Worm (Caenorhabditis elegans) whole organism, dauer: ENCODE measurements around the gene ugt-22.
"Not testable (repeated sequence)": the region's sequence is repeated elsewhere in the genome, so short reads cannot be mapped to it uniquely, and the experiment has no call there.

Experiments
- unc-62 ChIP-seq: sonication (generic microtip); optimal IDR thresholded peaks from 2 replicates; lab custom pipeline; 2017; ENCODE audit warnings: missing biosample characterization, missing genetic modification reagents, missing genetic modification characterization

The ugt-22 gene

DNA sequence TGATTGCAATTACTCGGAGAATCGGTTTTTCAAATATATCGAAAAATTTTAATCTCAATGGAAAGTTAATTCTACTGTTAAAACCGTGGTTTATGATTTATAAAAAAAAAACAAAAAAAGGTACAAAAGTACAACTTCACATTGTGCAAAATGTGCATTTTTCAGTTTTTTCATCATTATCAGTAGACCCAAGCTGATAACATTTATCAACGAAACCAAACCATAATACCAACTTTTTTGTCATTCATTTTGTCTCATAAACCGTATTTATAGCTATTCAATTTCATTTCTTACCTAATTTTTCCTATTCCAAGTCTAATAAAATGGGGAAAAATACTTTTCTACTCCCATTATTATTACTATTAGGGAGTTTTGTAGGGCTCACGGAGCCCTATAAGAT, at the start of gene ugt-22:
Gene ugt-22 (plus strand): TSS at position 234 of the 400 bp plus-strand sequence.
- TF ChIP-seq unc-62 (GFP tag; lab: Kevin White, UChicago) = no peak

DNA sequence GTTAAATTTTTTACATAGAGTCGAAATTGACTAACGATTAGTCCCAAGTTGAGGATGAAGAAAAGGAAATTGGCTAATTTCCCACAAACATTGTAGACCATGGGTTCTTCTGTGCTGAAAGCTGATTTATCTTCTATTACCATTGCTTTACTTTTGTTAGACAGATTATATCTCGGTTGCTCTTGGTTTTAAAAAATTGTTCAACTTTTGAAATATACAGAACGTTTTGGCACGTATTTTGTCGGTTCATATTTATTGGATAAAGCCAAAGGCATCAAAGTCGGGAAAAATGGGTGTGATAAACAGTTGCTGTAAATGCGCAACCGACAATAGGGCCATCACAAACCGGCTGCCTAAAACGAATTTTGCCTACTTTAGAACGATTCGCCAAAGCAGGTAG, 47.4 kb upstream of the ugt-22 start, which contains the start of gene tsp-5:
Gene tsp-5 (minus strand): TSS at position 101 of the 400 bp plus-strand sequence.
- TF ChIP-seq unc-62 (GFP tag; lab: Kevin White, UChicago) = no peak

DNA sequence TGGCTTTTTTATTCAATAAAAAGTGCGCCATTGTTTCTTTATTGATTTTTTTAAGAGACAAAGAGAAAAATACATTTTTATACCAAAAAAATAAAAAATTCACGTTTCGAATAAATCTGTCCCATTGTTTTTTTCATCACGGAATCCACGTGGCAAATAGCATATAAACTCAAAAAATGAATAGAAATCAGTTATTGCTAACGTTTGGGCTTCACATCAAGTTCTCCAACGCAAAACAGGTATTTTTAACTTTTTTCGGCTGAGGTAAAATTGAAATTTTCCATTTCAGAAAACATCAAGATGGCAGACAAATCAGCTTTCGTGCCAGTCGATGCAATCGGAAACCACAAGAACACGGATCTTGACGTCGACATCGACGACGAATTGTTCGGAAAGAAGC, 45.7 kb upstream of the ugt-22 start, which contains the start of gene Y45F10B.3:
Gene Y45F10B.3 (plus strand): TSS at position 301 of the 400 bp plus-strand sequence.
- TF ChIP-seq unc-62 (GFP tag; lab: Kevin White, UChicago) = no peak

DNA sequence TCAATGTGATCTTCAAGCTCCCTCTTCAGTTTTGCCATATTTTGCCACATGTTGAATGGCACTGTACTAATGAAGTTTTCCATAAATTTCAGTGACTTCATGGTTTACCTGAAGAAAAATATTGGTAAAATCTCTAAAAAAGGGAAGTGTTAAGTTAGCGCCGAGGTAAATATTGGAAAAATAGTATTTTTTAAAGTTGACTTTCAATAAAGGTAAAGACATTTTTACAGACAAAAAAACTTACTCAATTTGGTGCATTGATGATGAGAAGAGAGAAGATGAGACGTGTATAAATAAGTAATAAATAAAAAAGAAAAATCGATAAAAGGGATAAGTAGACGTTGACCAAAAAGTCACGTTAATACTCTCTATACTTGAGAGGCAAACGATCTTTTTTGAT, 41.2 kb upstream of the ugt-22 start, which contains the start of gene Y45F10B.9:
Gene Y45F10B.9 (minus strand): TSS at position 101 of the 400 bp plus-strand sequence.
- TF ChIP-seq unc-62 (GFP tag; lab: Kevin White, UChicago) = not testable (repeated sequence)

DNA sequence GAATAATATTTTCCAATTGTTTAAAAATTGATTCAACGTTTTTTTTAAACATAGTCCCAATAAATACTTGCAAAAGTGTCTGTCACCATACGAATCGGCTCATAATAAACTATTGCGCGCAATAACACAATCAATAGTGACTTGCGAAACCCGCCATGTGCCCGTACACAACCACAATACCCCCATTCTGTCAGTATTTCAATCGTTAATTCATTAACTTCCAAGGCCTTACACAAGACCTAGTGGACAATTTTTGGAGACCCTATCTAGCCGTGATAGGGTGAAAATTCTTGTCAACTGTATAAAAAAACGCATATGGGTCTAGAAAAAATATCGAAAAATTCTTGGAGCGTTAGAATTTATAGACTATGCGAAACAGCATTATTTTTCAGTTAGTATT, 38.4 kb upstream of the ugt-22 start:
- no peak for TF ChIP-seq unc-62 (GFP tag; lab: Kevin White, UChicago)

DNA sequence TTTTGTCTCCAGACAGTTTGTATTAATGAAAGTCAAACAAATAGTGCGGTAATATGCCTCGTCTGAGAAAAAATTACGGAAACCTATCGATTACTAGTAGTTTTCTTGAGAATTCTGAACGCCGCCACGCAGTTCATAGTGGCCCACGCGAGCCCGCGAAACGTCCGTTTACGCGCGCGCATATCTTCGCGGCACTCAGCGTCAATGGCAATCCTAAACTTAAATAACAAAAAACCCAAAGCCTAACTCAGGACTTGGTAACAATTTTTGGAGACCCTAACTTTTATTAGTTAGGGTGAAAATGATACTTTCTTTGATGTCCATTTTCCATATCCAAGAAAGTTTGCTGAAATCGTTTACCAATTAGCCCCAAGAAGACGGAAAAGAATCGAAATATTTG, 37.6 kb upstream of the ugt-22 start:
- TF ChIP-seq unc-62 (GFP tag; lab: Kevin White, UChicago) = no peak

DNA sequence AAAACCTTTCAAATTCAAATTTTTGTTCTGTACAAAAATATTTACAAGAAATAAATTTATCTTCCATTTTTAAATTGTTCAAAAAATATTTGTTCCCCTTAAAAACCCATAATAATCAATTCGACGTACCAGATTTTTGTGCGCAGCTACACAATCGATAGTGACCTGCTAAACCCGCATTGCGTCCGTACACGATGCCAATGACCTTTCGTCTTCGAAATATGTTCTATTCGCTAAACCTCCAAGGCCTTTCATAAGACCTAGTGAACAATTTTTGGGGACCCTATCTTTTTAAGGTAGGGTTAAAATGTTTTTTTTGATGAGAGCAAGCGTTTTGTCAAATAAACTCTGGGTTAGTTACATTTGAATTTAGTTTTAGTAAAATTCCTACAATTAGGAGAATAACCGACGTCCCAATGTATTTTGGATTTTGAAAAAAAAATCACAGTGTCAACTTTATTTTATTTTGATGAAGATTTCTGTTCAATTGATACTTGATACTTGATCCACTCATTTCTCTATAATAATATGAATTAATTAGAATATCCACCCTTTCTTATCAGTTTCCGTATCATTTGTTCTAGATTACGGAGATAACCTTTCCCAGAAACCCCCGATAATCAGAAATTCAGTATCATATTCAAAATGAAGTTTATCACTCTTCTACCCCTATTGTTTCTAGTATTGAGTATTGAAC, 36.9 kb upstream of the ugt-22 start, which contains the start of gene Y45F10B.59:
Gene Y45F10B.59 (plus strand): TSS at position 647 of the 697 bp plus-strand sequence.
- no peak for TF ChIP-seq unc-62 (GFP tag; lab: Kevin White, UChicago)

DNA sequence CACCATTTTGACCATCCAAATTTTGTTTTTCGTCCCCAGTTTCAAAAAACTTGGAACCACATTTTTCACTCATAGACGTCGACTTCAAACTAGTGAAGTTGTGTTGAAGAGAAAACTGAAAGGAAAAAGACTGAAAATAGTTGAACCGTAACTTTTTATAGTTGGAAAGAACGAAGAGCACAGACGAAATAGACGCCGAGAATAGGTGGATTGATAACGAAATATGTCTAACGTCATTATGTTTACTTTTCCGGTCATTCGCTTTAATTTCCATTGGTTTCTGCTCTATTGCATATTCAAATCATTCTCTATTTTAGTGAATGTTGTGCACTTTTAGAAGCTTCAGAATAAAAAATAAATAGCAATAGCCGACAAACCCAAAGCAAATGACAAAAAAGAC, 29.3 kb upstream of the ugt-22 start, which contains the start of gene C08F11.13:
Gene C08F11.13 (minus strand): TSS at position 138 of the 400 bp plus-strand sequence.
- TF ChIP-seq unc-62 (GFP tag; lab: Kevin White, UChicago) = no peak

DNA sequence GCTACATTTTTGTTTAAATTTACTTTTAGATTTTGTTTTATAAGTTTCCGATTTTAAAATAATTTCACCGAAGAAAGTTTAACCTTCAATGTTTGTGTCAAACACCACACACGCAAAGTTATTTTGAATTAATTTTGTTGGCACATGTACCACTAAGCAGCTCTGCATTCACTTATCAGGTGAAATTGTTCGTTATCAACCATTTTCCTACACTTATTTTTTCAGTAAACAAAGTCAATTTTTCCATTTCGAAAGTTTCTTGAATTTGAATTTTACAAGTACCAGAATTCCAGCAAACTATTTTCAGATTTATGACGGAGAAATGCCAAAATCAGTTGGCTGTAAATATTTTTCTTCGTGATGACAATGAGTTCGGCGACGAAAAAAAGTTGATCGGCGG, 19.9 kb upstream of the ugt-22 start, which contains the start of gene C08F11.3:
Gene C08F11.3 (plus strand): TSS at position 301 of the 400 bp plus-strand sequence.
- TF ChIP-seq unc-62 (GFP tag; lab: Kevin White, UChicago) = no peak

DNA sequence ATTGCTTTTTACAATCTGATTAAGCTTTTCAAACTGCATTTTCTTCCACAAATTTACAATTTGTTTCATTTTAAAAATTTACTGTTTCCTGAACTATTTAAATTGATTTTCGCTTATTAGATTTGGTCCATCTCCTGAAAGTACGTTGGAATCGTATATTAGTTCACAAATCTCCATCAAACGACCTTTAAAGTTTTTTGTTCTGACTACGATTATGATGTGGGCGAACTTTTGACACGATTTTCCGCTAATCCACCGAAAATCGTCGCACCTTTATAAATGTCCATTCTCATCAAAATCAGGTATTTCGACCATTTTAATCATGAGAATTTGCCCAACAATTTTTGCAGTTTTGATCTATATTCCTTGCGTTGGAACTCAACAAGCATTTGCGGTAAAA, 15.5 kb upstream of the ugt-22 start, which contains the start of gene C08F11.1:
Gene C08F11.1 (plus strand): TSS at position 301 of the 400 bp plus-strand sequence.
- TF ChIP-seq unc-62 (GFP tag; lab: Kevin White, UChicago) = no peak

DNA sequence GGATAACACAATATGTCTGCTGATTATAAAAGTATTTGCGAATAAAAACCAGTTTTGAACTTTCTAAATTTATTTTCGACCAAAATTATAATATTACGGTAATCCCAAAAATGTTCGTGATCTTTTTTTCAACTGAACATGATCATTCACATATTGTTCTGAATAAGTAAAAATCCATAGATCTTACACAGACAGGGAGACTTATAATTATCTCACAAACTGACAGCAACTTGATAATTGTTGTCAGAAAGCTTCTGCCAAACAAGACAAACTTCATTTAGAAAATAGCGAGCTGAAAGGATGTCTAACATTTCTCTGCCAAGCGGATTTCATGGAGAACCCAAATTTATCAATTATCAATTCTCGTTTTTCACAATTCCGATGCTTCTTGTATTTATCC, 12.6 kb upstream of the ugt-22 start, which contains the start of gene sru-21:
Gene sru-21 (plus strand): TSS at position 301 of the 400 bp plus-strand sequence.
- no peak for TF ChIP-seq unc-62 (GFP tag; lab: Kevin White, UChicago)

DNA sequence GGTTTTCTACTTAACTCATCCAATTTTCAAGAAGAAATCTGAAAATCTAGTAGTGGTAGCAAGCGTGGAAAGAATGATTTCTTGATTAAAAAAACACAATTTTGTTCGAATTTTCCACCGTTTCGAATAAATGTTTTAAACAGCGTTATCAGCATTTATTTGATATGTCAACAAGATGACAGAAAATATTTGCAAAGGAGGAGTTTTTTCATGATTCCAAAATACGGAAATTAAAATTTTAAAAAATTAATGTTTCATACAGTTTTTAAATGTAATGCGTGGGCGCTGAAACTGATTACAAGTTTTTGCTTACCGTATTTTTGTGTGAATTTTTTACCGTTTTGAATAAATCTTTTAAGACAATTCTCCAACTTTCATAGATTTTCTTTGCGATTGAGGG, 6.4 kb upstream of the ugt-22 start:
- TF ChIP-seq unc-62 (GFP tag; lab: Kevin White, UChicago) = no peak

DNA sequence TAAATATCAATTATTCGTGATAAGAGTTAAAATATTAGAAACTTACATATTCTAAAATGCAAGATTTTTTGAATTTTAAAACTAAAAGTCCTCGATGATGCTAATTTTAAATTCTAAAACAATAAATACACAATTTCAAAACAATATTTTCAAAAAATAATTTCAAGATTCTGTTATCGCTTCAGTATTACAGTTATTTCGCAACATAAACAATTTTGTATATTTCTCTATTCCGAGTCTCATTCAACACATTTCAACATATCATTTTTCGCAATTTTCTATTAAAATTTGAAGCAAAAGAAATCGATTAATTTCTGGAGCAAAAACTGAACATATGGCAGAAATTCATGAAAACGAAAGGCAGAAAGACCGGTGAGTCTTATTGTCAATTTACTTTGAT, 5.9 kb upstream of the ugt-22 start, which contains the start of gene fbxa-98:
Gene fbxa-98 (plus strand): TSS at position 243 of the 400 bp plus-strand sequence.
- TF ChIP-seq unc-62 (GFP tag; lab: Kevin White, UChicago) = no peak

DNA sequence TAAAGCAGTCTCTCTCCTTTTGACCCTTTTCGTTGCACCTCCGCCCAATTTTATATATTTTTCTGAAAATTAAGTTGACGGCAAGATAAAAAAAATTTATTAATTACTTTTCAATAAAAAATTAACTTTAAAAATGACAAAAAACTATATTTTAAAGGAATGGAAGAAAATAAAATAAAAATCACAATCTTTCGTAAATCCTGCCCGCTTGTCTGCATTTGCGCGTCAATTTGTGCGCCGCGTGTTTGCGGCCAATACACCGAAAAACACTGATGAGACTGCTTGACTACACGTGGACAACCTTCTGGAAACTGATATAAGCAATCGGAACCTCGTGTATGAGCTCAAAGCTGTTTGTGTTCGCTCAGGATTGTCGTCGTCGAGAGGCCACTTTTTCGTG, 2.1 kb upstream of the ugt-22 start, which contains the start of gene C08F11.7:
Gene C08F11.7 (plus strand): TSS at position 301 of the 400 bp plus-strand sequence.
- TF ChIP-seq unc-62 (GFP tag; lab: Kevin White, UChicago) = no peak

DNA sequence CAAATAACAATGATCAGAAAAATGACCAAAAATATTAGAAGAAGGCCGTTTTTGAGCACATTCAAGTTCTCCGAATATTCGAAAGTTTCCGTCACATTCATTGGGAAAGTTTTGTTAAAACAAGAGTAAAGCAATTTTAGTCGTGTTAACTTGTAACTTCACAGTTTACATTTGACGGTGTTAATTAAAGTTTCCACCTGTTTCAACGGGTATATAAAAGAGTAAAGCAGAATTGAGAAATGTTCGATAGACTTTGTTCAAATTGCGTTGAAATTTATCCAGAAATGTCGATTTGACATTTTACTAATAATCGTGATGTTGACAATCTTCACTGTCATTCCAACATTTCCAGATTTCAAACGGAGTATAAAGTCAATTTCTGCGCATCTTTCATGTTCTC, 6.8 kb downstream of the ugt-22 start, which contains the start of gene srz-29:
Gene srz-29 (minus strand): TSS at position 101 of the 400 bp plus-strand sequence.
- TF ChIP-seq unc-62 (GFP tag; lab: Kevin White, UChicago) = no peak

DNA sequence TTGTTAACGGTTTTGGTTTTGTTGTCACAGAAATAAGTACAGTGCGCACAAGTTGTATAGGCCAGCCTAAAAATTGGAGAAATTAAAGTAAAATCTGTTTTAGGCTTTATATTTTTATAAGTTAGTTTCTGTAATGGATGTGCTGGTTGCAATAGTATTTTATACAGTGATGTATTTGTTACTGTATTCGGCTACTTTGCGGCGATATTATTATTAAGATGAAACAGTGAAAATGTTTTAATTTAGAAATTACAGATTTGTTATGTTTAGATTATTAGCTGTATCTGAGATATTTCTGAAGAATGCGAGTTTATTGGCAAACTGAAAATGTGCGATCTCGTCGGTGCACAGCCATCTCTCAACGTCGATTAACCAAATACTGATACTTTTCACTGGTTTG, 8.5 kb downstream of the ugt-22 start, which contains the start of gene ule-4:
Gene ule-4 (minus strand): TSS at position 101 of the 400 bp plus-strand sequence.
- no peak for TF ChIP-seq unc-62 (GFP tag; lab: Kevin White, UChicago)
